Fruit fly (Drosophila melanogaster) whole organism, pupa: ENCODE results near the gene Pbp45.

ENCODE experiments used
- CG10348 ChIP-seq: fragments of 200-800 bp; sonication (Bioruptor generic); IDR thresholded peaks from 2 replicates; pipeline ENCODE4 v1.3.6; 2022; ENCODE audit warnings: missing biosample characterization, missing genetic modification characterization
- CG12605 ChIP-seq: fragments of 200-800 bp; sonication (Bioruptor generic); IDR thresholded peaks from 2 replicates; pipeline ENCODE4 v1.3.6; 2022; ENCODE audit warnings: missing biosample characterization, missing genetic modification characterization
- CG13204 ChIP-seq: fragments of 200-800 bp; sonication (Bioruptor generic); optimal IDR thresholded peaks from 2 replicates; lab custom pipeline; 2018; ENCODE audit warnings: missing biosample characterization, mild to moderate bottlenecking, missing genetic modification characterization, moderate library complexity
- CG14655 ChIP-seq: fragments of 200-800 bp; sonication (Bioruptor generic); optimal IDR thresholded peaks from 3 replicates; lab custom pipeline; 2017; ENCODE audit warnings: mild to moderate bottlenecking, missing biosample characterization, missing genetic modification reagents, missing genetic modification characterization
- CG15710 ChIP-seq: fragments of 200-800 bp; sonication (Bioruptor generic); optimal IDR thresholded peaks from 2 replicates; lab custom pipeline; 2018; ENCODE audit warnings: missing biosample characterization, mild to moderate bottlenecking, missing genetic modification characterization, moderate library complexity
- CG17806 ChIP-seq: fragments of 200-800 bp; sonication (Bioruptor generic); optimal IDR thresholded peaks from 2 replicates; lab custom pipeline; 2018; ENCODE audit warnings: missing biosample characterization, mild to moderate bottlenecking, missing genetic modification characterization, moderate library complexity
- CG32121 ChIP-seq: fragments of 200-800 bp; sonication (Bioruptor generic); IDR thresholded peaks from 2 replicates; pipeline ENCODE4 v1.3.6; 2022; ENCODE audit warnings: missing biosample characterization, missing genetic modification characterization
- CG34367 ChIP-seq: fragments of 200-800 bp; sonication (Bioruptor generic); optimal IDR thresholded peaks from 2 replicates; lab custom pipeline; 2018; ENCODE audit warnings: missing biosample characterization, mild to moderate bottlenecking, missing genetic modification characterization
- CG4496 ChIP-seq: fragments of 200-800 bp; sonication (Bioruptor generic); IDR thresholded peaks from 3 replicates; pipeline ENCODE4 v1.3.6; 2022; ENCODE audit warnings: missing biosample characterization, missing genetic modification characterization
- CG8159 ChIP-seq: fragments of 200-800 bp; sonication (Bioruptor generic); optimal IDR thresholded peaks from 3 replicates; lab custom pipeline; 2018; ENCODE audit warnings: missing biosample characterization, mild to moderate bottlenecking, missing genetic modification characterization, moderate library complexity
- CG8301 ChIP-seq: fragments of 200-800 bp; sonication (Bioruptor generic); optimal IDR thresholded peaks from 2 replicates; lab custom pipeline; 2018; ENCODE audit warnings: missing biosample characterization, mild to moderate bottlenecking, missing genetic modification characterization
- CG9948 ChIP-seq: fragments of 200-800 bp; sonication (Bioruptor generic); optimal IDR thresholded peaks from 2 replicates; lab custom pipeline; 2018; ENCODE audit warnings: missing biosample characterization, mild to moderate bottlenecking, missing genetic modification characterization, moderate library complexity
- D1 ChIP-seq: fragments of 200-800 bp; sonication (Bioruptor generic); optimal IDR thresholded peaks from 2 replicates; lab custom pipeline; 2018; ENCODE audit warnings: missing biosample characterization, mild to moderate bottlenecking, missing genetic modification characterization, moderate library complexity
- EcR ChIP-seq: fragments of 200-800 bp; sonication (Bioruptor generic); optimal IDR thresholded peaks from 3 replicates; lab custom pipeline; 2019; ENCODE audit warnings: missing biosample characterization, missing genetic modification characterization, mild to moderate bottlenecking, moderate library complexity, missing genetic modification reagents
- Ets98B ChIP-seq: fragments of 200-800 bp; sonication (Bioruptor generic); IDR thresholded peaks from 2 replicates; pipeline ENCODE4 v1.3.6; 2022; ENCODE audit warnings: missing biosample characterization, missing genetic modification characterization
- Pif1A ChIP-seq: fragments of 200-800 bp; sonication (Bioruptor generic); optimal IDR thresholded peaks from 3 replicates; lab custom pipeline; 2016; ENCODE audit warnings: missing biosample characterization, missing genetic modification characterization
- Pif1B ChIP-seq: fragments of 200-800 bp; sonication (Bioruptor generic); optimal IDR thresholded peaks from 3 replicates; lab custom pipeline; 2016; ENCODE audit warnings: missing biosample characterization, missing genetic modification characterization
- Snoo ChIP-seq: fragments of 200-800 bp; sonication (Bioruptor generic); optimal IDR thresholded peaks from 3 replicates; lab custom pipeline; 2017; ENCODE audit warnings: missing biosample characterization, mild to moderate bottlenecking, missing genetic modification characterization, inconsistent platforms
- fd96Ca ChIP-seq: fragments of 200-800 bp; sonication (Bioruptor generic); IDR thresholded peaks from 3 replicates; pipeline ENCODE4 v1.3.6; 2022; ENCODE audit warnings: missing biosample characterization, missing genetic modification characterization
- gl ChIP-seq: fragments of 200-800 bp; sonication (Bioruptor generic); optimal IDR thresholded peaks from 2 replicates; lab custom pipeline; 2018; ENCODE audit warnings: missing biosample characterization, mild to moderate bottlenecking, missing genetic modification characterization
- rn ChIP-seq: fragments of 200-800 bp; sonication (Bioruptor generic); IDR thresholded peaks from 2 replicates; pipeline ENCODE4 v1.3.6; 2022; ENCODE audit warnings: missing biosample characterization, missing genetic modification characterization

Pbp45 gene

DNA sequence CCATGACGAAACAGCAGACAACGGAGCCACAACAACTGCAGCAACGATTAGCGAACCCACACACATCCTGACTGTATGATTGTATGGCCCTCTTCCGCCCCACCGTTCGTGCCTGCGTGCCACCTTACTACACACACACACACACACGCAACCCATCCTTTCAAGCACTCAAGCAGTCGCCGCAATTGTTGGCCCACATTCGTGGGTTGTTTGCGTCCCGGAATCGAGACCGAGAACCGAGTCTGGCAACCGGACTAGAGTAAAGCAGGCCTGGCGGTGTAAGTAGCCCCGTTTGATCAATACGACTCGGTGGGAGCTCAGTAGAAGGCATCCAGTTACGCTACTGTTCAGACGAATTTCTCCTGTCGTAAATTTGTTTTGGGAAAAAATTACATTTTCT, 6.9 kb upstream of the Pbp45 start, which contains the start of gene CG4546:
TSS of gene CG4546 (plus strand) at position 301 of the 400 bp plus-strand sequence.
- TF ChIP-seq CG13204 (GFP tag; lab: Kevin White, UChicago), result no peak
- TF ChIP-seq CG10348, result no peak
- TF ChIP-seq CG4496 (GFP tag; lab: Robert Waterston, UW), result 0 out of 3 replicates have a peak, but pooled peaks have one; percentile 23
- no peak for TF ChIP-seq Snoo
- TF ChIP-seq CG32121 (GFP tag; lab: Robert Waterston, UW), result no peak
- TF ChIP-seq, all 21 proteins: peak for 1

dm6 chr3R:15836864-15837824, 2.2 kb downstream of the Pbp45 start, which contains the start of the genes ND-23 and spn-E:
TSS of gene ND-23 (minus strand) at chr3R:15837117.
TSS of gene spn-E (plus strand) at chr3R:15837419.
- TF ChIP-seq CG15710 (peak; percentile 39), gl (no peak), CG4496 (GFP tag; lab: Robert Waterston, UW) (0 out of 3 replicates have a peak, but pooled peaks have one; percentile 7), CG17806 (tag; lab: Kevin White, UChicago) (peak; percentile 14)
- TF ChIP-seq, all 21 proteins: peak for 3

- TF ChIP-seq CG8159 (tag; lab: Kevin White, UChicago), result no peak
- TF ChIP-seq CG32121 (GFP tag; lab: Robert Waterston, UW), result no peak
- no peak for TF ChIP-seq CG4496 (GFP tag; lab: Robert Waterston, UW)
- TF ChIP-seq rn (GFP tag; lab: Robert Waterston, UW), result no peak
- no peak for TF ChIP-seq gl
- no peak for TF ChIP-seq Pif1B (GFP tag; lab: Kevin White, UChicago)
- TF ChIP-seq CG34367 (tag; lab: Kevin White, UChicago), result no peak
- TF ChIP-seq CG14655, result no peak
- TF ChIP-seq CG15710, result no peak
- no peak for TF ChIP-seq CG8301
- no peak for TF ChIP-seq Snoo
- no peak for TF ChIP-seq fd96Ca (GFP tag; lab: Robert Waterston, UW)
- TF ChIP-seq Pif1A, result no peak
These were observed 4.8 kb downstream of the Pbp45 start, which contains the start of the genes CG43317 and Arpc3A for dm6 chr3R:15834375-15835031. TSS of gene CG43317 (minus strand) at chr3R:15834425. TSS of gene Arpc3A (plus strand) at chr3R:15834648.

dm6 chr3R:15833332-15833731, 6.0 kb downstream of the Pbp45 start, which contains the start of gene CG43318:
TSS of gene CG43318 (minus strand) at chr3R:15833432.
- TF ChIP-seq CG4496 (GFP tag; lab: Robert Waterston, UW), result no peak
- TF ChIP-seq D1 (tag; lab: Kevin White, UChicago), result no peak
- no peak for TF ChIP-seq CG14655
- TF ChIP-seq Snoo, result no peak
- no peak for TF ChIP-seq rn (GFP tag; lab: Robert Waterston, UW)
- TF ChIP-seq CG15710, result no peak
- no peak for TF ChIP-seq Pif1A
- no peak for TF ChIP-seq CG12605 (GFP tag; lab: Robert Waterston, UW)
- no peak for TF ChIP-seq gl
- no peak for TF ChIP-seq CG34367 (tag; lab: Kevin White, UChicago)
- no peak for TF ChIP-seq EcR (GFP tag; lab: Kevin White, UChicago)

dm6 chr3R:15832525-15832924, 6.8 kb downstream of the Pbp45 start, which contains the start of gene rec:
TSS of gene rec (minus strand) at chr3R:15832632.
- TF ChIP-seq gl, result no peak
- TF ChIP-seq CG32121 (GFP tag; lab: Robert Waterston, UW), result no peak
- TF ChIP-seq CG10348, result no peak
- no peak for TF ChIP-seq CG8159 (tag; lab: Kevin White, UChicago)
- no peak for TF ChIP-seq Pif1B (GFP tag; lab: Kevin White, UChicago)
- TF ChIP-seq CG13204 (GFP tag; lab: Kevin White, UChicago), result no peak
- no peak for TF ChIP-seq CG9948
- TF ChIP-seq CG8301, result no peak

DNA sequence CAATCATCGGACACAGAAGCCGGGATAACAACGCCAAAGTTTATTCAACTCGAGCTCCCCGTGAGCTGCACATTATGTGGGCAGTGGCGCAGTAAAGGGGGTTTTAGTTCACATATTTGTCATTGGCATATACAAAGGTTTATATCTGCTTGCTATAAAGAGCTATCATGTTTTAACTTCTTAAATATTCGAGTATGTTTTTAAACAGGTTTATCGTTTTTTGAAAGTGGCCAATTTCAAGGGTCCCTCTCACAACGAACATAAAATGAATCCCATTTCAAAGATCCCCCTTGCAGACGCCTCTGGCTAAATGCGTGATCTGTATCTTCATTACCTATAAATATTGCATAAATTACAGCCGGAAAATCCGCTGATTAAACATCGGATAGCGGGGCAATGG, 11.8 kb downstream of the Pbp45 start:
- TF ChIP-seq Pif1B (GFP tag; lab: Kevin White, UChicago), result peak; percentile 66
- peak; percentile 79 for TF ChIP-seq CG13204 (GFP tag; lab: Kevin White, UChicago)
- no peak for TF ChIP-seq CG32121 (GFP tag; lab: Robert Waterston, UW)
- TF ChIP-seq Pif1A, result no peak
- peak; percentile 88 for TF ChIP-seq CG15710
- peak; percentile 61 for TF ChIP-seq D1 (tag; lab: Kevin White, UChicago)
- peak; percentile 80 for TF ChIP-seq CG9948
- peak; percentile 78 for TF ChIP-seq CG34367 (tag; lab: Kevin White, UChicago)
- TF ChIP-seq Snoo, result peak; percentile 39
- TF ChIP-seq CG12605 (GFP tag; lab: Robert Waterston, UW), result 0 out of 2 replicates have a peak, but pooled peaks have one; percentile 37
- TF ChIP-seq rn (GFP tag; lab: Robert Waterston, UW), result no peak
- TF ChIP-seq EcR (GFP tag; lab: Kevin White, UChicago), result peak; percentile 94
- no peak for TF ChIP-seq CG14655
- peak; percentile 51; the same call in 1 of the 3 replicates for TF ChIP-seq CG4496 (GFP tag; lab: Robert Waterston, UW)
- peak; percentile 86 for TF ChIP-seq CG8159 (tag; lab: Kevin White, UChicago)
- peak; percentile 23; the same call in 1 of the 2 replicates for TF ChIP-seq Ets98B (GFP tag; lab: Robert Waterston, UW)
- TF ChIP-seq CG10348, result no peak
- TF ChIP-seq fd96Ca (GFP tag; lab: Robert Waterston, UW), result 0 out of 3 replicates have a peak, but pooled peaks have one; percentile 36
- peak; percentile 76 for TF ChIP-seq CG17806 (tag; lab: Kevin White, UChicago)
- peak; percentile 64 for TF ChIP-seq gl
